Fruit fly (Drosophila melanogaster) whole organism: ENCODE measurements around the gene ari-1.

Experiments
- CG8478 ChIP-seq: fragments of >200 bp; optimal IDR thresholded peaks from 2 replicates; lab custom pipeline; 2018; ENCODE audit warnings: inconsistent platforms
- Dll ChIP-seq: fragments of >200 bp; optimal IDR thresholded peaks from 2 replicates; lab custom pipeline; 2017
- psq ChIP-seq: fragments of >200 bp; optimal IDR thresholded peaks from 2 replicates; lab custom pipeline; 2017
- usp ChIP-seq: fragments of >200 bp; optimal IDR thresholded peaks from 2 replicates; lab custom pipeline; 2017; ENCODE audit warnings: missing biosample characterization, missing genetic modification characterization, mixed read lengths

DNA sequence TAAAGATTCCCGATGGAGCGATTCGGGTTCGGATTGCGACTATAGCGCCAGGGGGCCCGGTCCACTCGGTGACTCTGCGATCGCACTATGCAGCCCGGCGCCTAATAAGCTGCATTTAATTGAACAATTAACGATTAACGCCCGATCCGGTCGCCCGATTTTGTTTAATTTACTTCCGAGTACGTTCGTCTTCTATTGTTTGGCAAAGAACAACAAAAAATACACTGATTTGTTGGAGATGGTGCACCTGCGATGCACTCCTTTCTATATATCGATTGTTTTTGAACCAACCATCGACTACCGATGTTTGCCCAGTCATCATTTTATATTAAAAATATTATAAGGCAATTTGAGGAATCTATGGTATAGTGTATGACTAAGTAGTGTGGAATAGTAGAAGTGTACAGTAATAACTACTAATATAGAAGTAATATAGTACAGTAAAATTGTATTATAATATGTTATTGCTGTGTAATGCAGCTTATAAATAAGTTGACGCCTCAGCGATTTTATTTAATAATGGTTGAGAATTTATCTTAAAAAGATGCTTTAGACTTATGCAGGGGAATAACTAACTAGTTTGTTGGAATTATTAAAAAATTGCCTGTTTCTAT lies 36.4 kb downstream of the ari-1 start, which contains the start of gene Mvb12:
- no peak for TF ChIP-seq Dll (lab: Kevin White, UChicago)
- no peak for TF ChIP-seq psq
- TF ChIP-seq CG8478 (lab: Kevin White, UChicago): no peak
- TF ChIP-seq usp (GFP tag; lab: Kevin White, UChicago): no peak
